Worm (Caenorhabditis elegans): ENCODE results near the gene Y53F4B.12.
"Not testable (repeated sequence)": the region's sequence is repeated elsewhere in the genome, so short reads cannot be mapped to it uniquely, and the experiment has no call there.

Gene Y53F4B.12

DNA sequence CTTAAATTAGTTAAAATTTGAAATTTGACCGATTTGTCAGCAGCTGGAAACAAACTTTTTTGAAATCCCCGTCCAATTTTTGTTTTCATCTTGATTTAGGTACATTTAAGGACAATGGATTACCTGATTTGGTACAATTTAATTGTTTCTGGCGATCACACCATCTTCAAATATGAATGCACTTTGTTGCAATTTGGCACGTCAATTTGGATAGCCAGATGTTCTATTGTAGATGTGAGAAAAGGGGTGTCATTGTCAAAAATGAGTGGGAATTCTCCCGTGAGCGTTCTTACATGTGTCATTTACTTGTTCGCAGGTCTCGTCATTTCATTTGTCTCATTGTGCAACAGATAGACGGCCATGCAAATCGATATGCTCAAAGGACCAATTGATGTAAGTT, 30.9 kb upstream of the Y53F4B.12 start, which contains the start of gene Y53F4B.43:
Gene Y53F4B.43, plus strand, starts transcription at position 301 of the 400 bp plus-strand sequence.
- TF ChIP-seq F57C9.4 (tag; optimal IDR thresholded peaks at IDR 0.05); nhr-80 (tag; optimal IDR thresholded peaks at IDR 0.05); madf-6 (GFP tag; IDR thresholded peaks at IDR 0.05): not testable (repeated sequence)

DNA sequence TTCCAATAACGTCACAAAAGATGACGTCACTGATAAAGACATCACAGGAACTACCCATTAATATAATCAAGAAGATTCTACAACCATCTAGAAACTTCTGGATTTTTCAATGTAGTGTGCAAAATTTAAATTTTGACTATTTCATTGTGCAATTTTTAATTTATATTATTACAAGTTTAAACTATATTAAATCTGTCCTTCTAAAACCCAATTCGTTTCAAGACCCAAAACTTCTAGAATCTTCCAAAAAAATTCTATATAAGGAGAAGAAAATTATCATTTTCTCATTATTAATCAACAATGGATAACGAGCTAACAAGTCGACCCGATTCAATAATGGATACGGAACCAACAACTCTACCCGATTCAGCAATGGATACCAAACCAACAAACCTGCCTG, 26.4 kb upstream of the Y53F4B.12 start, which contains the start of gene Y53F4B.7:
Gene Y53F4B.7, plus strand, starts transcription at position 301 of the 400 bp plus-strand sequence.
- TF ChIP-seq F55B11.4 (tag; optimal IDR thresholded peaks at IDR 0.05; ENCODE audit: borderline replicate concordance, insufficient read depth); dpl-1 (GFP tag; optimal IDR thresholded peaks at IDR 0.05); snpc-1.3 (tag; optimal IDR thresholded peaks at IDR 0.05; ENCODE audit: insufficient read depth): not testable (repeated sequence)

ce11 chrII:15000979-15001378, 18.0 kb upstream of the Y53F4B.12 start:
- TF ChIP-seq hsf-1 (GFP tag; IDR thresholded peaks at IDR 0.05), result peak; percentile 94

DNA sequence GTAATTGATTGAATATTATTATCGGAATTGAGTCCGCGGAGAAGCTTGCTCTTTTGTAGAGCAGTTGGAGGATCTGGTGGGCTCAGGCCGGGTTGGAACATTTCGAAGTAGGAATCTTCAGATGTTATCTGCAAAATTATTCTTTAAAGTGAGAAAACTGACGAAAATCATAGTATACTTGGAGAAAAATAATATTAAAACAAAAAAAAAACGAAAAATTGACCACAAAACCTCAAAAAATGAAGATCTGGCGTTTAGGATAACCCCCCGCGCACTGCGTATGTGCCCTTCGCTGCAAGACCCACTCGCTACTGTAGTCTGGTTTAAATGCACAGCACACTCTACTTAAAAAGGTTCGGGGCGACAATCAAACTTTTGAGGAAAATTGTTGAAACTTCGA, 15.6 kb upstream of the Y53F4B.12 start, which contains the start of gene Y53F4B.10:
Gene Y53F4B.10, minus strand, starts transcription at position 101 of the 400 bp plus-strand sequence.
- TF ChIP-seq die-1 (tag; optimal IDR thresholded peaks at IDR 0.05) (no peak), F52B5.7 (tag; optimal IDR thresholded peaks at IDR 0.05) (no peak), tlf-1 (GFP tag; optimal IDR thresholded peaks at IDR 0.05) (no peak), dox-1 (GFP tag; IDR thresholded peaks at IDR 0.05) (no peak), attf-3 (GFP tag; conservative IDR thresholded peaks at IDR 0.05) (no peak), F37B4.10 (GFP tag; IDR thresholded peaks at IDR 0.05) (no peak), lin-26 (GFP tag; IDR thresholded peaks at IDR 0.05) (no peak)

DNA sequence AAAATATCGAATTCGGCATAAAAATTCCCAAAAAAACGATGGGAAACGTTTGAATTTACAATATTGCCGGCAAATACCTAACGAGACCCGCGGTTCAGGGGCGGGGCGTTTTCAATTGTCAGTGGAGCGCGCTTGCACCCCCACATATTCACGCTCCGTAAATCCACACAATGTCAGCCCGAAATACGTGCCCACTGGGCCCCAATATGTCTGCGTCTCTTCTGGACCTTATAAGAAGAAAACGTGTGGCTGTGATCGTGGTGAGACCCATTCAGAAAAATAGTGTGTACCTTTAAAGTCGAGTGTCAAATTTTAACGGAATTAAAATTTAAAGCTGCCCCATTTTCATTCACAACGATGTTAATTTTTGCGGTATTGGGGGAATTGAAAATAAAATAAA, 14.5 kb upstream of the Y53F4B.12 start:
- TF ChIP-seq attf-6 (GFP tag; IDR thresholded peaks at IDR 0.05) (peak; percentile 54), madf-6 (GFP tag; IDR thresholded peaks at IDR 0.05) (peak; percentile 82), ZK185.1 (tag; optimal IDR thresholded peaks at IDR 0.05; ENCODE audit: poor library complexity, severe bottlenecking) (no peak), F37B4.10 (GFP tag; IDR thresholded peaks at IDR 0.05) (no peak), lin-35 (GFP tag; optimal IDR thresholded peaks at IDR 0.05) (peak in 1 of 3 experiments; percentile 26), zim-3 (tag; optimal IDR thresholded peaks at IDR 0.05) (peak; percentile 44), nhr-27 (tag; optimal IDR thresholded peaks at IDR 0.05) (no peak), him-1 (tag; optimal IDR thresholded peaks at IDR 0.05) (peak; percentile 48), pbrm-1 (GFP tag; IDR thresholded peaks at IDR 0.05) (peak; percentile 65), snpc-1.1 (tag; optimal IDR thresholded peaks at IDR 0.05; ENCODE audit: insufficient read depth) (peak; percentile 8), let-607 (tag; optimal IDR thresholded peaks at IDR 0.05) (no peak), dpff-1 (tag; optimal IDR thresholded peaks at IDR 0.05) (peak; percentile 16), C17E4.6 (GFP tag; IDR thresholded peaks at IDR 0.05) (peak; percentile 83), madf-8 (GFP tag; conservative IDR thresholded peaks at IDR 0.05) (peak; percentile 19; the same call in 1 of the 2 replicates), ceh-91 (GFP tag; IDR thresholded peaks at IDR 0.05) (peak; percentile 79), nfyb-1 (GFP tag; IDR thresholded peaks at IDR 0.05) (peak; percentile 75), egl-18 (GFP tag; IDR thresholded peaks at IDR 0.05) (no peak), B0336.3 (GFP tag; IDR thresholded peaks at IDR 0.05) (peak; percentile 93), madf-3 (GFP tag; IDR thresholded peaks at IDR 0.05) (peak; percentile 87), D2030.7 (GFP tag; IDR thresholded peaks at IDR 0.05) (peak; percentile 75), Y79H2A.3 (GFP tag; conservative IDR thresholded peaks at IDR 0.05) (peak; percentile 82), Y95B8A.8 (GFP tag; IDR thresholded peaks at IDR 0.05) (peak; percentile 65), ztf-18 (tag; optimal IDR thresholded peaks at IDR 0.05) (peak; percentile 18), snpc-4 (GFP tag; optimal IDR thresholded peaks at IDR 0.05) (no peak), snpc-4 (tag; optimal IDR thresholded peaks at IDR 0.05) (peak in 2 of 4 experiments; percentile 8 to 39), ceh-58 (GFP tag; IDR thresholded peaks at IDR 0.05) (peak; percentile 87; the same call in 1 of the 2 replicates), T26A5.8 (tag; optimal IDR thresholded peaks at IDR 0.05) (no peak), lsy-27 (tag; optimal IDR thresholded peaks at IDR 0.05; ENCODE audit: borderline replicate concordance, insufficient read depth) (no peak)
